Fruit fly (Drosophila melanogaster) whole organism, embryonic: Measurements from ENCODE around the gene siz.

Experiments used
- Atf-2 ChIP-seq: fragments of 200-800 bp; sonication (Bioruptor generic); optimal IDR thresholded peaks from 2 replicates; lab custom pipeline; 2016; ENCODE audit warnings: missing biosample characterization, missing genetic modification characterization
- B-H1 ChIP-seq: fragments of 200-800 bp; sonication (Bioruptor generic); IDR thresholded peaks from 3 replicates; pipeline ENCODE4 v1.3.6; 2022; ENCODE audit warnings: missing biosample characterization, missing genetic modification characterization
- CG1233 ChIP-seq: fragments of 200-800 bp; sonication (Bioruptor generic); optimal IDR thresholded peaks from 4 replicates; lab custom pipeline; 2018; ENCODE audit warnings: missing biosample characterization, mild to moderate bottlenecking, missing genetic modification characterization
- CG12391 ChIP-seq: fragments of 200-800 bp; sonication (Bioruptor generic); optimal IDR thresholded peaks from 3 replicates; lab custom pipeline; 2018; ENCODE audit warnings: missing biosample characterization, mild to moderate bottlenecking, missing genetic modification characterization, moderate library complexity
- CG14050 ChIP-seq: fragments of 200-800 bp; sonication (Bioruptor generic); IDR thresholded peaks from 3 replicates; pipeline ENCODE4 v1.3.6; 2022; ENCODE audit warnings: missing biosample characterization, missing genetic modification characterization
- CG14710 ChIP-seq: fragments of 200-800 bp; sonication (Bioruptor generic); optimal IDR thresholded peaks from 3 replicates; lab custom pipeline; 2019; ENCODE audit warnings: missing biosample characterization, mild to moderate bottlenecking, missing genetic modification characterization, moderate library complexity
- CG15696 ChIP-seq: fragments of 200-800 bp; sonication (Bioruptor generic); optimal IDR thresholded peaks from 2 replicates; lab custom pipeline; 2019; ENCODE audit warnings: missing biosample characterization, mild to moderate bottlenecking, missing genetic modification characterization, moderate library complexity
- CG1602 ChIP-seq: fragments of 200-800 bp; sonication (Bioruptor generic); optimal IDR thresholded peaks from 3 replicates; lab custom pipeline; 2016; ENCODE audit warnings: missing biosample characterization, missing genetic modification characterization
- CG17385 ChIP-seq: fragments of 200-800 bp; sonication (Bioruptor generic); optimal IDR thresholded peaks from 3 replicates; lab custom pipeline; 2018; ENCODE audit warnings: missing biosample characterization, mild to moderate bottlenecking, missing genetic modification characterization
- CG30403 ChIP-seq: fragments of 200-800 bp; sonication (Bioruptor generic); optimal IDR thresholded peaks from 3 replicates; lab custom pipeline; 2016; ENCODE audit warnings: missing biosample characterization, missing genetic modification characterization
- CG5180 ChIP-seq: fragments of 200-800 bp; sonication (Bioruptor generic); optimal IDR thresholded peaks from 3 replicates; lab custom pipeline; 2017; ENCODE audit warnings: missing biosample characterization, missing genetic modification characterization, mild to moderate bottlenecking, moderate library complexity, missing genetic modification reagents
- CG7786 ChIP-seq: fragments of 200-800 bp; sonication (Bioruptor generic); optimal IDR thresholded peaks from 2 replicates; lab custom pipeline; 2016; ENCODE audit warnings: missing biosample characterization, missing genetic modification characterization
- CG8478 ChIP-seq: fragments of >200 bp; optimal IDR thresholded peaks from 2 replicates; lab custom pipeline; 2018
- CG9609 ChIP-seq: fragments of 200-800 bp; sonication (Bioruptor generic); optimal IDR thresholded peaks from 3 replicates; lab custom pipeline; 2016; ENCODE audit warnings: missing biosample characterization, missing genetic modification characterization
- CkIIα-i1 ChIP-seq: fragments of 200-800 bp; sonication (Bioruptor generic); IDR thresholded peaks from 2 replicates; pipeline ENCODE4 v1.3.6; 2022; ENCODE audit warnings: missing biosample characterization, missing genetic modification characterization
- Dfd ChIP-seq, 2 experiments: fragments of >200 bp; optimal IDR thresholded peaks; 2 replicates each; lab custom pipeline; 2017; ENCODE audit warnings: missing biosample characterization in 2 of 2, missing genetic modification characterization in 2 of 2
- ERR ChIP-seq: fragments of 200-800 bp; sonication (Bioruptor generic); optimal IDR thresholded peaks from 2 replicates; lab custom pipeline; 2016; ENCODE audit warnings: missing biosample characterization, missing genetic modification characterization
- Eip74EF ChIP-seq, 2 experiments: fragments of 200-800 bp in 1 of 2; fragments of >200 bp in 1 of 2; sonication (Bioruptor generic) in 1 of 2; optimal IDR thresholded peaks; 2 replicates each; lab custom pipeline; 2017 to 2019; ENCODE audit warnings: missing biosample characterization in 2 of 2, missing genetic modification characterization in 2 of 2, mild to moderate bottlenecking in 1 of 2, moderate library complexity in 1 of 2
- Ets97D ChIP-seq: fragments of 200-800 bp; sonication (Bioruptor generic); optimal IDR thresholded peaks from 3 replicates; lab custom pipeline; 2016; ENCODE audit warnings: missing biosample characterization, missing genetic modification characterization
- H15 ChIP-seq: fragments of 200-800 bp; sonication (Bioruptor generic); IDR thresholded peaks from 3 replicates; pipeline ENCODE4 v1.3.6; 2022; ENCODE audit warnings: missing biosample characterization, missing genetic modification characterization
- Myb ChIP-seq: fragments of 200-800 bp; sonication (Bioruptor generic); optimal IDR thresholded peaks from 2 replicates; lab custom pipeline; 2016; ENCODE audit warnings: missing biosample characterization, missing genetic modification characterization
- Nf-YA ChIP-seq: fragments of 200-800 bp; sonication (Bioruptor generic); IDR thresholded peaks from 2 replicates; pipeline ENCODE4 v1.3.6; 2022; ENCODE audit warnings: missing biosample characterization, missing genetic modification characterization
- Oaz ChIP-seq: fragments of 200-800 bp; sonication (Bioruptor generic); IDR thresholded peaks from 2 replicates; pipeline ENCODE4 v1.3.6; 2022; ENCODE audit warnings: missing biosample characterization, missing genetic modification characterization
- Rx ChIP-seq: fragments of 200-800 bp; sonication (Bioruptor generic); IDR thresholded peaks from 2 replicates; pipeline ENCODE4 v1.3.6; 2022; ENCODE audit warnings: missing biosample characterization, missing genetic modification characterization
- Six4 ChIP-seq: fragments of 200-800 bp; sonication (Bioruptor generic); optimal IDR thresholded peaks from 2 replicates; lab custom pipeline; 2016; ENCODE audit warnings: missing biosample characterization, missing genetic modification characterization
- Vsx1 ChIP-seq: fragments of 200-800 bp; sonication (Bioruptor generic); optimal IDR thresholded peaks from 2 replicates; lab custom pipeline; 2017; ENCODE audit warnings: missing biosample characterization, mild to moderate bottlenecking, missing genetic modification characterization, missing genetic modification reagents
- Xbp1 ChIP-seq: fragments of 200-800 bp; sonication (Bioruptor generic); optimal IDR thresholded peaks from 3 replicates; lab custom pipeline; 2016; ENCODE audit warnings: missing biosample characterization, mild to moderate bottlenecking, missing genetic modification characterization
- amos ChIP-seq: fragments of 200-800 bp; sonication (Bioruptor generic); IDR thresholded peaks from 2 replicates; pipeline ENCODE4 v1.3.6; 2022; ENCODE audit warnings: missing biosample characterization, missing genetic modification characterization; ENCODE audit not compliant: partially characterized antibody
- bowl ChIP-seq: fragments of 200-800 bp; sonication (Bioruptor generic); IDR thresholded peaks from 2 replicates; pipeline ENCODE4 v1.3.6; 2022; ENCODE audit warnings: missing biosample characterization, missing genetic modification characterization
- cg ChIP-seq: fragments of 200-800 bp; sonication (Bioruptor generic); optimal IDR thresholded peaks from 3 replicates; lab custom pipeline; 2019; ENCODE audit warnings: missing biosample characterization, mild to moderate bottlenecking, missing genetic modification characterization, moderate library complexity
- ci ChIP-seq: fragments of 200-800 bp; sonication (Bioruptor generic); IDR thresholded peaks from 3 replicates; pipeline ENCODE4 v1.3.6; 2022; ENCODE audit warnings: missing biosample characterization, missing genetic modification characterization
- danr ChIP-seq: fragments of 200-800 bp; sonication (Bioruptor generic); IDR thresholded peaks from 2 replicates; pipeline ENCODE4 v1.3.6; 2022; ENCODE audit warnings: missing biosample characterization, missing genetic modification characterization
- dmrt11E ChIP-seq: fragments of 200-800 bp; sonication (Bioruptor generic); optimal IDR thresholded peaks from 3 replicates; lab custom pipeline; 2018; ENCODE audit warnings: missing biosample characterization, mild to moderate bottlenecking, missing genetic modification characterization, moderate library complexity
- fd3F ChIP-seq: fragments of 200-800 bp; sonication (Bioruptor generic); optimal IDR thresholded peaks from 2 replicates; lab custom pipeline; 2018; ENCODE audit warnings: missing biosample characterization, mild to moderate bottlenecking, missing genetic modification characterization, moderate library complexity
- gcm ChIP-seq: fragments of 200-800 bp; sonication (Bioruptor generic); optimal IDR thresholded peaks from 2 replicates; lab custom pipeline; 2019; ENCODE audit warnings: missing biosample characterization, mild to moderate bottlenecking, missing genetic modification characterization, moderate library complexity
- gem ChIP-seq: fragments of 200-800 bp; sonication (Bioruptor generic); optimal IDR thresholded peaks from 2 replicates; lab custom pipeline; 2019; ENCODE audit warnings: missing biosample characterization, mild to moderate bottlenecking, missing genetic modification characterization, moderate library complexity
- gsb-n ChIP-seq: fragments of 200-800 bp; sonication (Bioruptor generic); optimal IDR thresholded peaks from 3 replicates; lab custom pipeline; 2018; ENCODE audit warnings: missing biosample characterization, mild to moderate bottlenecking, missing genetic modification characterization
- hbn ChIP-seq: fragments of 200-800 bp; sonication (Bioruptor generic); IDR thresholded peaks from 2 replicates; pipeline ENCODE4 v1.3.6; 2022; ENCODE audit warnings: missing biosample characterization, missing genetic modification characterization; ENCODE audit not compliant: partially characterized antibody
- lab ChIP-seq: fragments of 200-800 bp; sonication (Bioruptor generic); optimal IDR thresholded peaks from 3 replicates; lab custom pipeline; 2017; ENCODE audit warnings: missing biosample characterization, missing genetic modification characterization, mild to moderate bottlenecking, moderate library complexity, missing genetic modification reagents
- lilli ChIP-seq: fragments of 200-800 bp; sonication (Bioruptor generic); optimal IDR thresholded peaks from 3 replicates; lab custom pipeline; 2016; ENCODE audit warnings: missing biosample characterization, missing genetic modification characterization
- maf-S ChIP-seq: fragments of 200-800 bp; sonication (Bioruptor generic); optimal IDR thresholded peaks from 2 replicates; lab custom pipeline; 2016; ENCODE audit warnings: missing biosample characterization, missing genetic modification characterization
- odd ChIP-seq: fragments of 200-800 bp; sonication (Bioruptor generic); optimal IDR thresholded peaks from 2 replicates; lab custom pipeline; 2017; ENCODE audit warnings: missing biosample characterization, mild to moderate bottlenecking, missing genetic modification characterization
- ro ChIP-seq: fragments of 200-800 bp; sonication (Bioruptor generic); IDR thresholded peaks from 2 replicates; pipeline ENCODE4 v1.3.6; 2022; ENCODE audit warnings: missing biosample characterization, missing genetic modification characterization
- row ChIP-seq: fragments of 200-800 bp; sonication (Bioruptor generic); IDR thresholded peaks from 3 replicates; pipeline ENCODE4 v1.3.6; 2022; ENCODE audit warnings: missing biosample characterization, missing genetic modification characterization
- sens ChIP-seq: fragments of 200-800 bp; sonication (Bioruptor generic); peaks from one replicate; lab custom pipeline; 2016; ENCODE audit warnings: missing biosample characterization, missing genetic modification characterization
- sens-2 ChIP-seq: fragments of 200-800 bp; sonication (Bioruptor generic); IDR thresholded peaks from 2 replicates; pipeline ENCODE4 v1.3.6; 2022; ENCODE audit warnings: missing biosample characterization, missing genetic modification characterization
- shn ChIP-seq: fragments of 200-800 bp; sonication (Bioruptor generic); optimal IDR thresholded peaks from 3 replicates; lab custom pipeline; 2016; ENCODE audit warnings: missing biosample characterization, missing genetic modification characterization
- sisA ChIP-seq: fragments of 200-800 bp; sonication (Bioruptor generic); IDR thresholded peaks from 2 replicates; pipeline ENCODE4 v1.3.6; 2022; ENCODE audit warnings: missing biosample characterization, missing genetic modification characterization
- slou ChIP-seq: fragments of 200-800 bp; sonication (Bioruptor generic); optimal IDR thresholded peaks from 3 replicates; lab custom pipeline; 2016; ENCODE audit warnings: missing biosample characterization, missing genetic modification characterization
- sob ChIP-seq: fragments of 200-800 bp; sonication (Bioruptor generic); IDR thresholded peaks from 2 replicates; pipeline ENCODE4 v1.3.6; 2022; ENCODE audit warnings: missing biosample characterization, missing genetic modification characterization
- sug ChIP-seq: fragments of 200-800 bp; optimal IDR thresholded peaks from 2 replicates; lab custom pipeline; 2019; ENCODE audit warnings: missing biosample characterization, mild to moderate bottlenecking, missing genetic modification characterization, moderate library complexity
- zen ChIP-seq: fragments of 200-800 bp; sonication (Bioruptor generic); optimal IDR thresholded peaks from 3 replicates; lab custom pipeline; 2018; ENCODE audit warnings: missing biosample characterization, mild to moderate bottlenecking, missing genetic modification characterization, moderate library complexity

Gene siz

dm6 chr3L:21047037-21047436, 12.7 kb downstream of the siz start (continued):
- no peak for TF ChIP-seq Myb (GFP tag; lab: Kevin White, UChicago)
- no peak; the same call in 1 of the 2 replicates for TF ChIP-seq sob (GFP tag; lab: Robert Waterston, UW)
- TF ChIP-seq CG14710 (tag; lab: Kevin White, UChicago), result peak; percentile 69
- no peak for TF ChIP-seq danr (GFP tag; lab: Robert Waterston, UW)
- TF ChIP-seq gem (tag; lab: Kevin White, UChicago), result peak; percentile 78
- no peak for TF ChIP-seq amos (GFP tag; lab: Robert Waterston, UW)
- TF ChIP-seq Six4 (GFP tag; lab: Kevin White, UChicago), result peak; percentile 20
- TF ChIP-seq CG8478 (lab: Kevin White, UChicago), result no peak
- TF ChIP-seq sug (tag; lab: Kevin White, UChicago), result no peak
- peak; percentile 9 for TF ChIP-seq Vsx1 (GFP tag; lab: Kevin White, UChicago)
- TF ChIP-seq CG1602 (GFP tag; lab: Kevin White, UChicago), result peak; percentile 12
- TF ChIP-seq odd, result no peak
- TF ChIP-seq slou (GFP tag; lab: Kevin White, UChicago), result peak; percentile 40
- TF ChIP-seq Atf-2 (GFP tag; lab: Kevin White, UChicago), result no peak
- TF ChIP-seq CkIIα-i1, result no peak
- TF ChIP-seq B-H1 (GFP tag; lab: Robert Waterston, UW), result peak; percentile 21; the same call in 1 of the 3 replicates
- peak; percentile 39 for TF ChIP-seq Xbp1
- no peak for TF ChIP-seq sisA
- peak; percentile 74 for TF ChIP-seq CG12391
- no peak for TF ChIP-seq CG1233 (GFP tag; lab: Kevin White, UChicago)
- no peak for TF ChIP-seq Eip74EF (GFP tag; optimal IDR thresholded peaks at IDR 0.05; lab: Kevin White, UChicago)
- peak; percentile 78 for TF ChIP-seq dmrt11E (tag; lab: Kevin White, UChicago)
- TF ChIP-seq ERR, result no peak
- no peak for TF ChIP-seq CG7786 (GFP tag; lab: Kevin White, UChicago)
- peak; percentile 33 for TF ChIP-seq lilli (GFP tag; lab: Kevin White, UChicago)
- peak; percentile 33 for TF ChIP-seq lab (GFP tag; lab: Kevin White, UChicago)
- TF ChIP-seq ci (GFP tag; lab: Robert Waterston, UW), result peak; percentile 71; the same call in 2 of the 3 replicates
- peak; percentile 61 for TF ChIP-seq gsb-n (tag; lab: Kevin White, UChicago)
- no peak for TF ChIP-seq cg (GFP tag; lab: Kevin White, UChicago)
- no peak for TF ChIP-seq H15 (GFP tag; lab: Robert Waterston, UW)
- no peak for TF ChIP-seq CG14050 (GFP tag; lab: Robert Waterston, UW)
- TF ChIP-seq sens-2 (GFP tag; lab: Robert Waterston, UW), result no peak
- TF ChIP-seq ro (GFP tag; lab: Robert Waterston, UW), result no peak
- no peak for TF ChIP-seq bowl
- TF ChIP-seq fd3F (GFP tag; lab: Kevin White, UChicago), result peak; percentile 26
- no peak for TF ChIP-seq Dfd (GFP tag; optimal IDR thresholded peaks at IDR 0.05; lab: Kevin White, UChicago)
- TF ChIP-seq CG9609 (GFP tag; lab: Kevin White, UChicago), result no peak
- peak; percentile 52 for TF ChIP-seq gcm
- TF ChIP-seq maf-S (GFP tag; lab: Kevin White, UChicago), result no peak
- TF ChIP-seq CG17385 (GFP tag; lab: Kevin White, UChicago), result peak; percentile 14
- no peak for TF ChIP-seq shn (GFP tag; lab: Kevin White, UChicago)
- no peak for TF ChIP-seq Nf-YA
- TF ChIP-seq Oaz, result no peak
- TF ChIP-seq sens (GFP tag; lab: Kevin White, UChicago), result peak; percentile 89
- no peak for TF ChIP-seq Ets97D (GFP tag; lab: Kevin White, UChicago)
- no peak for TF ChIP-seq hbn (GFP tag; lab: Robert Waterston, UW)
- no peak for TF ChIP-seq Rx (GFP tag; lab: Robert Waterston, UW)
- TF ChIP-seq row (GFP tag; lab: Robert Waterston, UW), result peak; percentile 72
- TF ChIP-seq zen (tag; lab: Kevin White, UChicago), result peak; percentile 68
- peak; percentile 65 for TF ChIP-seq CG15696 (tag; lab: Kevin White, UChicago)
- peak; percentile 42 for TF ChIP-seq CG30403
- TF ChIP-seq CG5180 (GFP tag; lab: Kevin White, UChicago), result no peak
